Fruit fly (Drosophila melanogaster): Measurements from ENCODE around the gene CG12986.
A peak's percentile ranks its signal among the peaks of the same experiment; 100 is the strongest.

The CG12986 gene

DNA sequence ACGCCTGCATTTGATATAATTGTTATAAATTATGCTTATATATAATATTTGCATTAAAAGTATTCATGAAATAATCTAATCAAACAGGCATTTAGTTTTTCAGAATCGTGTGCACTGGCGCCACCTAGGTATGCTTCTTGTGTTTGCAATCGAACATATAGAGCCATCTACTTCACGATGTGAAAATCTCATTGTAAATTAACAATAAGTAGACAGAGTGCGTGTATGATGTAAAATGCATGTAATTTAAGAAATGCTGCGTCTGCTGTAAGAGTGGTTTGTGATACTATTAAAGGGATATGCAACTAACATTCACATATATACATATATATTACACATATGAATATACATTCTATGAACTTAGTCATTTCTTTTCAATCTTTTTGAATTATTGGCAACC, 767 bp upstream of the CG12986 start (continued):
- TF ChIP-seq CG2712 (tag; optimal IDR thresholded peaks at IDR 0.05) (peak; percentile 33), ttk (GFP tag; IDR thresholded peaks at IDR 0.05) (no peak), ac (GFP tag; optimal IDR thresholded peaks at IDR 0.05) (no peak), lmd (GFP tag; IDR thresholded peaks at IDR 0.05) (no peak), Atf6 (GFP tag; IDR thresholded peaks at IDR 0.05) (no peak), sr (GFP tag; IDR thresholded peaks at IDR 0.05) (no peak), Hr39 (optimal IDR thresholded peaks at IDR 0.05) (no peak), CTCF (GFP tag; optimal IDR thresholded peaks at IDR 0.05) (peak; percentile 98), CG7987 (GFP tag; optimal IDR thresholded peaks at IDR 0.05) (peak; percentile 1), CG9727 (GFP tag; optimal IDR thresholded peaks at IDR 0.05) (no peak), pzg (GFP tag; optimal IDR thresholded peaks at IDR 0.05) (peak; percentile 17), lola (GFP tag; optimal IDR thresholded peaks at IDR 0.05) (no peak), CG7372 (GFP tag; IDR thresholded peaks at IDR 0.05) (peak; percentile 7; the same call in 1 of the 2 replicates), Trl (optimal IDR thresholded peaks at IDR 0.05) (no peak), Trl (GFP tag; optimal IDR thresholded peaks at IDR 0.05) (no peak), CG10267 (tag; optimal IDR thresholded peaks at IDR 0.05) (peak; percentile 25), CG10543 (GFP tag; optimal IDR thresholded peaks at IDR 0.05) (no peak), Atf-2 (GFP tag; optimal IDR thresholded peaks at IDR 0.05) (no peak), CG3995 (GFP tag; optimal IDR thresholded peaks at IDR 0.05) (no peak), kni (GFP tag; optimal IDR thresholded peaks at IDR 0.05) (no peak), bowl (GFP tag; IDR thresholded peaks at IDR 0.05) (no peak), Scr (GFP tag; IDR thresholded peaks at IDR 0.05; ENCODE audit: partially characterized antibody) (no peak), Hr78 (GFP tag; optimal IDR thresholded peaks at IDR 0.05) (no peak), CG5245 (GFP tag; optimal IDR thresholded peaks at IDR 0.05) (peak; percentile 27), Bteb2 (GFP tag; optimal IDR thresholded peaks at IDR 0.05) (no peak), Pdp1 (GFP tag; optimal IDR thresholded peaks at IDR 0.05) (no peak), CG3847 (GFP tag; IDR thresholded peaks at IDR 0.05) (peak; percentile 30), dpn (GFP tag; optimal IDR thresholded peaks at IDR 0.05) (peak in 1 of 2 experiments; percentile 56), CG12155 (GFP tag; optimal IDR thresholded peaks at IDR 0.05) (no peak), CG16779 (GFP tag; IDR thresholded peaks at IDR 0.05) (no peak), HLH3B (GFP tag; IDR thresholded peaks at IDR 0.05) (no peak), inv (GFP tag; IDR thresholded peaks at IDR 0.05; ENCODE audit: partially characterized antibody) (no peak; the same call in 1 of the 2 replicates), Dref (GFP tag; IDR thresholded peaks at IDR 0.05) (no peak), run (tag; optimal IDR thresholded peaks at IDR 0.05) (no peak), Lpt (GFP tag; optimal IDR thresholded peaks at IDR 0.05) (no peak), CG2678 (tag; optimal IDR thresholded peaks at IDR 0.05) (peak; percentile 25), vvl (GFP tag; IDR thresholded peaks at IDR 0.05) (peak; percentile 10; the same call in 1 of the 2 replicates), pros (GFP tag; optimal IDR thresholded peaks at IDR 0.05) (no peak), insv (GFP tag; optimal IDR thresholded peaks at IDR 0.05) (peak in 1 of 2 experiments; percentile 59), sisA (GFP tag; IDR thresholded peaks at IDR 0.05) (no peak), danr (GFP tag; IDR thresholded peaks at IDR 0.05) (no peak), Dip2 (GFP tag; IDR thresholded peaks at IDR 0.05) (peak; percentile 98), NfI (GFP tag; optimal IDR thresholded peaks at IDR 0.05) (peak; percentile 22), trem (tag; optimal IDR thresholded peaks at IDR 0.05) (peak; percentile 30), CG9817 (tag; optimal IDR thresholded peaks at IDR 0.05) (peak; percentile 57), CG16813 (GFP tag; IDR thresholded peaks at IDR 0.05; ENCODE audit: partially characterized antibody) (0 out of 3 replicates have a peak, but pooled peaks have one; percentile 33), CG32767 (GFP tag; IDR thresholded peaks at IDR 0.05) (no peak), lab (GFP tag; optimal IDR thresholded peaks at IDR 0.05) (no peak), disco-r (GFP tag; optimal IDR thresholded peaks at IDR 0.05) (no peak), ro (GFP tag; IDR thresholded peaks at IDR 0.05) (no peak), Med (GFP tag) (peak; percentile 85), lov (optimal IDR thresholded peaks at IDR 0.05) (no peak), lov (GFP tag; IDR thresholded peaks at IDR 0.05) (no peak)
